Worm (Caenorhabditis elegans) whole organism, L1 larva: ENCODE results near the gene enpl-1.

ENCODE experiments used
- C04F5.9 ChIP-seq: sonication (generic microtip); optimal IDR thresholded peaks from 2 replicates; lab custom pipeline; 2016; ENCODE audit warnings: missing genetic modification characterization, missing compliant biosample characterization
- F16B12.6 ChIP-seq: fragments of 150-350 bp; optimal IDR thresholded peaks from 2 replicates; lab custom pipeline; 2014; ENCODE audit warnings: missing biosample characterization, missing genetic modification characterization
- Y116A8C.19 ChIP-seq: sonication (generic microtip); optimal IDR thresholded peaks from 2 replicates; lab custom pipeline; 2016; ENCODE audit warnings: missing compliant biosample characterization, missing genetic modification characterization, borderline replicate concordance
- alr-1 ChIP-seq: fragments of 200-800 bp; sonication (Bioruptor generic); optimal IDR thresholded peaks from 2 replicates; lab custom pipeline; 2018; ENCODE audit warnings: borderline replicate concordance, mild to moderate bottlenecking, missing genetic modification characterization, missing compliant biosample characterization
- aly-2 ChIP-seq: fragments of 150-350 bp; optimal IDR thresholded peaks from 2 replicates; lab custom pipeline; 2014; ENCODE audit warnings: missing biosample characterization, missing genetic modification characterization
- blmp-1 ChIP-seq: fragments of 150-350 bp; optimal IDR thresholded peaks from 2 replicates; lab custom pipeline; 2014; ENCODE audit warnings: missing biosample characterization, missing genetic modification characterization
- ceh-8 ChIP-seq: fragments of 200-800 bp; sonication (Bioruptor generic); optimal IDR thresholded peaks from 2 replicates; lab custom pipeline; 2018; ENCODE audit warnings: mild to moderate bottlenecking, missing genetic modification characterization, moderate library complexity, missing compliant biosample characterization
- ceh-82 ChIP-seq, 3 experiments: fragments of 150-350 bp in 1 of 3; sonication (generic microtip) in 2 of 3; optimal IDR thresholded peaks; 2 replicates each; lab custom pipeline; 2014 to 2017; ENCODE audit warnings: missing biosample characterization in 3 of 3, missing genetic modification characterization in 3 of 3
- ceh-90 ChIP-seq: sonication (generic microtip); optimal IDR thresholded peaks from 2 replicates; lab custom pipeline; 2016; ENCODE audit warnings: missing genetic modification characterization, missing compliant biosample characterization
- ces-1 ChIP-seq: fragments of 150-350 bp; optimal IDR thresholded peaks from 2 replicates; lab custom pipeline; 2014; ENCODE audit warnings: missing biosample characterization, missing genetic modification reagents, missing genetic modification characterization
- dsc-1 ChIP-seq: sonication (generic microtip); optimal IDR thresholded peaks from 2 replicates; lab custom pipeline; 2016; ENCODE audit warnings: mild to moderate bottlenecking, missing genetic modification characterization, missing compliant biosample characterization
- egl-13 ChIP-seq: sonication (generic microtip); optimal IDR thresholded peaks from 2 replicates; lab custom pipeline; 2016; ENCODE audit warnings: missing genotype, missing genetic modification reagents, missing genetic modification characterization, missing compliant biosample characterization
- elt-2 ChIP-seq: sonication (generic microtip); optimal IDR thresholded peaks from 2 replicates; lab custom pipeline; 2016; ENCODE audit warnings: missing genetic modification characterization, mild to moderate bottlenecking, inconsistent platforms, missing compliant biosample characterization, missing genetic modification reagents
- elt-3 ChIP-seq, 6 experiments: fragments of 150-350 bp in 1 of 6; sonication (generic microtip); optimal IDR thresholded peaks; 2 replicates each; lab custom pipeline; 2017 to 2018; ENCODE audit warnings: missing biosample characterization in 6 of 6, missing genetic modification characterization in 6 of 6, inconsistent platforms in 1 of 6
- ets-5 ChIP-seq: fragments of 200-800 bp; sonication (Bioruptor generic); IDR thresholded peaks from 2 replicates; pipeline ENCODE4 v1.3.6; 2022; ENCODE audit warnings: missing genetic modification characterization, missing compliant biosample characterization
- fkh-8 ChIP-seq: sonication (generic microtip); optimal IDR thresholded peaks from 2 replicates; lab custom pipeline; 2016; ENCODE audit warnings: mild to moderate bottlenecking, missing genetic modification characterization, missing compliant biosample characterization
- fos-1 ChIP-seq: fragments of 150-350 bp; optimal IDR thresholded peaks from 2 replicates; lab custom pipeline; 2014; ENCODE audit warnings: missing biosample characterization, missing genetic modification characterization
- hlh-17 ChIP-seq: fragments of 200-800 bp; sonication (Bioruptor generic); optimal IDR thresholded peaks from 2 replicates; lab custom pipeline; 2018; ENCODE audit warnings: missing genetic modification characterization, mild to moderate bottlenecking, missing compliant biosample characterization, moderate library complexity, borderline replicate concordance
- hlh-4 ChIP-seq: sonication (generic microtip); optimal IDR thresholded peaks from 2 replicates; lab custom pipeline; 2016; ENCODE audit warnings: mild to moderate bottlenecking, missing genetic modification characterization, missing compliant biosample characterization
- hpl-2 ChIP-seq: fragments of 150-350 bp; optimal IDR thresholded peaks from 2 replicates; lab custom pipeline; 2014; ENCODE audit warnings: missing biosample characterization, missing genetic modification reagents, missing genetic modification characterization
- isw-1 ChIP-seq: fragments of 200-800 bp; sonication (Bioruptor generic); IDR thresholded peaks from 2 replicates; pipeline ENCODE4 v1.3.6; 2022; ENCODE audit warnings: missing genetic modification characterization, missing compliant biosample characterization
- lin-13 ChIP-seq: fragments of 150-350 bp; optimal IDR thresholded peaks from 2 replicates; lab custom pipeline; 2014; ENCODE audit warnings: missing biosample characterization, missing genetic modification reagents, missing genetic modification characterization
- lin-14 ChIP-seq: fragments of 200-800 bp; sonication (Bioruptor generic); optimal IDR thresholded peaks from 2 replicates; lab custom pipeline; 2018; ENCODE audit warnings: mild to moderate bottlenecking, missing genetic modification characterization, moderate library complexity, missing compliant biosample characterization
- lin-15B ChIP-seq: fragments of 150-350 bp; sonication (generic microtip); optimal IDR thresholded peaks from 3 replicates; lab custom pipeline; 2014; ENCODE audit warnings: missing biosample characterization, missing genetic modification characterization
- lin-39 ChIP-seq: fragments of 150-350 bp; optimal IDR thresholded peaks from 2 replicates; lab custom pipeline; 2014; ENCODE audit warnings: missing biosample characterization, missing genetic modification reagents, missing genetic modification characterization
- mab-9 ChIP-seq: fragments of 200-800 bp; sonication (Bioruptor generic); IDR thresholded peaks from 2 replicates; pipeline ENCODE4 v1.3.6; 2022; ENCODE audit warnings: missing genetic modification reagents, missing genetic modification characterization, missing compliant biosample characterization
- mef-2 ChIP-seq: fragments of 150-350 bp; optimal IDR thresholded peaks from 2 replicates; lab custom pipeline; 2014; ENCODE audit warnings: missing biosample characterization, missing genetic modification characterization
- nhr-11 ChIP-seq: fragments of 150-350 bp; optimal IDR thresholded peaks from 2 replicates; lab custom pipeline; 2014; ENCODE audit warnings: missing biosample characterization, missing genetic modification characterization
- nhr-12 ChIP-seq: sonication (generic microtip); optimal IDR thresholded peaks from 2 replicates; lab custom pipeline; 2017; ENCODE audit warnings: missing biosample characterization, missing genetic modification characterization
- nhr-19 ChIP-seq: fragments of 200-800 bp; sonication (Bioruptor generic); conservative IDR thresholded peaks from 2 replicates; pipeline ENCODE4 v1.3.6; 2022; ENCODE audit warnings: missing genetic modification characterization, missing compliant biosample characterization
- nhr-20 ChIP-seq: sonication (generic microtip); optimal IDR thresholded peaks from 2 replicates; lab custom pipeline; 2016; ENCODE audit warnings: mild to moderate bottlenecking, missing genetic modification characterization, missing compliant biosample characterization
- nhr-237 ChIP-seq: fragments of 150-350 bp; optimal IDR thresholded peaks from 2 replicates; lab custom pipeline; 2014; ENCODE audit warnings: missing biosample characterization, missing genetic modification characterization
- nhr-28 ChIP-seq: fragments of 150-350 bp; optimal IDR thresholded peaks from 2 replicates; lab custom pipeline; 2014; ENCODE audit warnings: missing biosample characterization, missing genetic modification characterization
- nhr-47 ChIP-seq: sonication (generic microtip); optimal IDR thresholded peaks from 2 replicates; lab custom pipeline; 2016; ENCODE audit warnings: mild to moderate bottlenecking, missing genetic modification characterization, moderate library complexity, missing compliant biosample characterization
- nhr-71 ChIP-seq: sonication (generic microtip); optimal IDR thresholded peaks from 2 replicates; lab custom pipeline; 2016; ENCODE audit warnings: mild to moderate bottlenecking, missing genetic modification characterization, moderate library complexity, missing compliant biosample characterization
- nhr-76 ChIP-seq: sonication (generic microtip); optimal IDR thresholded peaks from 2 replicates; lab custom pipeline; 2017; ENCODE audit warnings: missing biosample characterization, missing genetic modification characterization
- nhr-84 ChIP-seq: sonication (generic microtip); optimal IDR thresholded peaks from 2 replicates; lab custom pipeline; 2017; ENCODE audit warnings: missing biosample characterization, missing genetic modification characterization
- nhr-85 ChIP-seq: sonication (generic microtip); peaks from one replicate; lab custom pipeline; 2016; ENCODE audit warnings: missing genetic modification characterization, inconsistent platforms, missing compliant biosample characterization
- nhr-90 ChIP-seq: sonication (generic microtip); optimal IDR thresholded peaks from 2 replicates; lab custom pipeline; 2016; ENCODE audit warnings: mild to moderate bottlenecking, missing genetic modification characterization, missing compliant biosample characterization; ENCODE audit not compliant: poor library complexity
- pag-3 ChIP-seq: sonication (generic microtip); optimal IDR thresholded peaks from 2 replicates; lab custom pipeline; 2017; ENCODE audit warnings: missing genetic modification characterization, mild to moderate bottlenecking, missing compliant biosample characterization, antibody characterized with exemption, borderline replicate concordance; ENCODE audit not compliant: insufficient read depth
- pax-3 ChIP-seq: fragments of 200-800 bp; sonication (Bioruptor generic); optimal IDR thresholded peaks from 2 replicates; lab custom pipeline; 2018; ENCODE audit warnings: mild to moderate bottlenecking, missing genetic modification characterization, moderate library complexity, missing compliant biosample characterization
- pqm-1 ChIP-seq: sonication (generic microtip); optimal IDR thresholded peaks from 3 replicates; lab custom pipeline; 2017; ENCODE audit warnings: missing biosample characterization, missing genetic modification characterization
- skn-1 ChIP-seq: fragments of 150-350 bp; optimal IDR thresholded peaks from 2 replicates; lab custom pipeline; 2014; ENCODE audit warnings: missing biosample characterization, missing genetic modification characterization
- sox-4 ChIP-seq: sonication (generic microtip); optimal IDR thresholded peaks from 2 replicates; lab custom pipeline; 2016; ENCODE audit warnings: missing genetic modification characterization, missing compliant biosample characterization
- sptf-1 ChIP-seq: fragments of 150-350 bp; optimal IDR thresholded peaks from 2 replicates; lab custom pipeline; 2014; ENCODE audit warnings: missing biosample characterization, missing genetic modification characterization
- swsn-7 ChIP-seq: sonication (generic microtip); optimal IDR thresholded peaks from 2 replicates; lab custom pipeline; 2016; ENCODE audit warnings: missing genetic modification characterization, missing compliant biosample characterization
- tbx-2 ChIP-seq: sonication (generic microtip); optimal IDR thresholded peaks from 2 replicates; lab custom pipeline; 2016; ENCODE audit warnings: missing genetic modification characterization, missing compliant biosample characterization
- tlp-1 ChIP-seq: fragments of 150-350 bp; optimal IDR thresholded peaks from 2 replicates; lab custom pipeline; 2014; ENCODE audit warnings: missing biosample characterization, missing genetic modification characterization
- vab-15 ChIP-seq: sonication (generic microtip); optimal IDR thresholded peaks from 2 replicates; lab custom pipeline; 2017; ENCODE audit warnings: missing genotype, mild to moderate bottlenecking, missing genetic modification characterization, missing compliant biosample characterization
- zag-1 ChIP-seq: fragments of 150-350 bp; optimal IDR thresholded peaks from 2 replicates; lab custom pipeline; 2014; ENCODE audit warnings: missing biosample characterization, missing genetic modification characterization
- zip-4 ChIP-seq: fragments of 200-800 bp; sonication (Bioruptor generic); optimal IDR thresholded peaks from 2 replicates; lab custom pipeline; 2018; ENCODE audit warnings: mild to moderate bottlenecking, missing genetic modification characterization, moderate library complexity, missing compliant biosample characterization
- ztf-4 ChIP-seq: fragments of 150-350 bp; optimal IDR thresholded peaks from 2 replicates; lab custom pipeline; 2014; ENCODE audit warnings: missing biosample characterization, missing genetic modification characterization

The enpl-1 gene

DNA sequence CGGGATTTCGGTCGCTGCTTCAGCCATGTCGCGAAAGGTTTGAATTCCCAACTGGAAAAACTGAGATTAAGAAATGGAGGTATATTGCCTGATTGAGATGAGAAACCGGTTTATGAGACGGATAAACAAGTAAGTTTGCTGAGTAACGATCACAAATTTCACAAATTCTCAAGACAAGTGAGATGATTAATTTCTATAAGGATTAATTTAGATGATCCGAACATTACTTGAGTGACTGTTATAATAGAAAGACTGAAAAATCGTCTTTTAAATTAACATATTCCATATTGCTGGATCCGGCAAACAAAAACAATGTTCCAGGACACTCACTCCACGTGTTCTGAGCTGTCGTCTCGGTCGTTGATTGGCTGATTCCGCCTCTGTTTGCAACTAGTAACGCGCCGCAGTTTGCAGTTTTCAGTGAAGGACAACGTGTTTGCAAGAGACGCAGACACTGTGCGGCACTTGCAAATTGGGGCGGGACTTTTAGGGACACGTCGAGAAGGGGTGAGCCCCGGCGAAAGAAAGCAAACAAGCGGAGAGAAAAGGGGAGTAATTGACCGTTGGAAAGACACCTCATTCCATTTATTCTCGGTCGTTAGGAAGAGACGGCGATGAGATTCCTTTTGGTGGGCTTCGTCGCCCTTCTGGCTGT lies at the start of gene enpl-1, which contains the start of gene imp-2:
Gene enpl-1 (plus strand): TSS at position 462 of the 655 bp plus-strand sequence.
Gene imp-2 (minus strand): TSS at position 51 of the 655 bp plus-strand sequence.
- peak; percentile 94 for TF ChIP-seq tbx-2
- peak; percentile 72 for TF ChIP-seq elt-2 (tag; lab: Kevin White, UChicago)
- no peak for TF ChIP-seq hlh-4 (tag; lab: Kevin White, UChicago)
- no peak for TF ChIP-seq ets-5 (GFP tag; lab: Robert Waterston, UW)
- TF ChIP-seq egl-13 = peak; percentile 83
- TF ChIP-seq nhr-84 (tag; lab: Kevin White, UChicago) = no peak
- TF ChIP-seq Y116A8C.19 (tag; lab: Kevin White, UChicago) = no peak
- TF ChIP-seq lin-39 (tag; lab: Kevin White, UChicago) = peak; percentile 72
- no peak for TF ChIP-seq pqm-1
- TF ChIP-seq nhr-76 = peak; percentile 38
- peak; percentile 94 for TF ChIP-seq isw-1
- TF ChIP-seq lin-13 = peak; percentile 92
- peak; percentile 41 for TF ChIP-seq sox-4 (tag; lab: Kevin White, UChicago)
- TF ChIP-seq ceh-90 (tag; lab: Kevin White, UChicago) = no peak
- peak; percentile 44 for TF ChIP-seq aly-2
- TF ChIP-seq hlh-17 = no peak
- peak; percentile 93 for TF ChIP-seq nhr-19 (GFP tag; lab: Robert Waterston, UW)
- peak; percentile 56 for TF ChIP-seq F16B12.6 (tag; lab: Kevin White, UChicago)
- TF ChIP-seq ces-1 (GFP tag; lab: Kevin White, UChicago) = no peak
- TF ChIP-seq fos-1 = peak; percentile 76
- TF ChIP-seq sptf-1 (tag; lab: Kevin White, UChicago) = no peak
- peak; percentile 79 for TF ChIP-seq lin-15B (tag; lab: Kevin White, UChicago)
- TF ChIP-seq nhr-71 (tag; lab: Kevin White, UChicago) = peak; percentile 97
- TF ChIP-seq fkh-8 (tag; lab: Kevin White, UChicago) = peak; percentile 89
- peak; percentile 55 for TF ChIP-seq vab-15 (tag; lab: Kevin White, UChicago)
- TF ChIP-seq nhr-11 (tag; lab: Kevin White, UChicago) = peak; percentile 79
- TF ChIP-seq ztf-4 = peak; percentile 75
- TF ChIP-seq mab-9 (GFP tag; lab: Robert Waterston, UW) = peak; percentile 77; the same call in 1 of the 2 replicates
- peak; percentile 95 for TF ChIP-seq nhr-85
- TF ChIP-seq pag-3 = no peak
- peak in 3 of 6 experiments; percentile 25 to 91 (median 63) for TF ChIP-seq elt-3 (tag; optimal IDR thresholded peaks at IDR 0.05; lab: Kevin White, UChicago)
- no peak for TF ChIP-seq alr-1
- TF ChIP-seq zip-4 (GFP tag; lab: Kevin White, UChicago) = peak; percentile 60
- peak; percentile 7 for TF ChIP-seq hpl-2 (GFP tag; lab: Kevin White, UChicago)
- peak; percentile 77 to 91 (median 88) for TF ChIP-seq ceh-82 (tag; optimal IDR thresholded peaks at IDR 0.05; lab: Kevin White, UChicago)
- peak; percentile 94 for TF ChIP-seq nhr-47
- TF ChIP-seq swsn-7 = peak; percentile 94
- peak; percentile 59 for TF ChIP-seq C04F5.9 (tag; lab: Kevin White, UChicago)
- TF ChIP-seq skn-1 = peak; percentile 77
- peak; percentile 84 for TF ChIP-seq pax-3 (tag; lab: Kevin White, UChicago)
- peak; percentile 40 for TF ChIP-seq zag-1 (tag; lab: Kevin White, UChicago)
- no peak for TF ChIP-seq nhr-28 (tag; lab: Kevin White, UChicago)
- peak; percentile 88 for TF ChIP-seq nhr-90 (tag; lab: Kevin White, UChicago)
- TF ChIP-seq nhr-20 (tag; lab: Kevin White, UChicago) = peak; percentile 94
- peak; percentile 99 for TF ChIP-seq lin-14 (GFP tag; lab: Kevin White, UChicago)
- no peak for TF ChIP-seq tlp-1 (tag; lab: Kevin White, UChicago)
- peak; percentile 70 for TF ChIP-seq mef-2 (tag; lab: Kevin White, UChicago)
- TF ChIP-seq nhr-12 = no peak
- peak; percentile 85 for TF ChIP-seq dsc-1 (tag; lab: Kevin White, UChicago)
- peak; percentile 63 for TF ChIP-seq nhr-237
- TF ChIP-seq ceh-8 = peak; percentile 57
- TF ChIP-seq blmp-1 (tag; lab: Kevin White, UChicago) = peak; percentile 37
